Fruit fly (Drosophila melanogaster) whole organism, prepupa: Measurements from ENCODE around the gene Rh4.
A peak's percentile ranks its signal among the peaks of the same experiment; 100 is the strongest.

Source experiments
- Blimp-1 ChIP-seq: fragments of 200-800 bp; sonication (Bioruptor generic); optimal IDR thresholded peaks from 3 replicates; lab custom pipeline; 2017; ENCODE audit warnings: missing biosample characterization, missing genetic modification characterization, mild to moderate bottlenecking, moderate library complexity, missing genetic modification reagents
- CG10631 ChIP-seq: fragments of 200-800 bp; sonication (Bioruptor generic); optimal IDR thresholded peaks from 2 replicates; lab custom pipeline; 2016; ENCODE audit warnings: missing biosample characterization, missing genetic modification characterization
- CG11294 ChIP-seq: fragments of 200-800 bp; sonication (Bioruptor generic); IDR thresholded peaks from 2 replicates; pipeline ENCODE4 v1.3.6; 2022; ENCODE audit warnings: missing biosample characterization, missing genetic modification characterization
- CG15336 ChIP-seq: fragments of 200-800 bp; sonication (Bioruptor generic); IDR thresholded peaks from 2 replicates; pipeline ENCODE4 v1.3.6; 2022; ENCODE audit warnings: missing biosample characterization, missing genetic modification characterization
- CG16779 ChIP-seq: fragments of 200-800 bp; sonication (Bioruptor generic); optimal IDR thresholded peaks from 3 replicates; lab custom pipeline; 2017; ENCODE audit warnings: missing biosample characterization, mild to moderate bottlenecking, missing genetic modification characterization
- CG3032 ChIP-seq: fragments of 200-800 bp; optimal IDR thresholded peaks from 2 replicates; lab custom pipeline; 2019; ENCODE audit warnings: missing biosample characterization, mild to moderate bottlenecking, missing genetic modification characterization, moderate library complexity
- CG31627 ChIP-seq: fragments of 200-800 bp; sonication (Bioruptor generic); optimal IDR thresholded peaks from 3 replicates; lab custom pipeline; 2016; ENCODE audit warnings: missing biosample characterization, missing genetic modification characterization
- CG32006 ChIP-seq: fragments of 200-800 bp; sonication (Bioruptor generic); optimal IDR thresholded peaks from 3 replicates; lab custom pipeline; 2017; ENCODE audit warnings: missing biosample characterization, mild to moderate bottlenecking, missing genetic modification characterization
- CG34406 ChIP-seq: fragments of 200-800 bp; sonication (Bioruptor generic); optimal IDR thresholded peaks from 3 replicates; lab custom pipeline; 2016; ENCODE audit warnings: missing biosample characterization, missing genetic modification characterization
- CG3919 ChIP-seq: fragments of 200-800 bp; sonication (Bioruptor generic); optimal IDR thresholded peaks from 3 replicates; lab custom pipeline; 2016; ENCODE audit warnings: missing biosample characterization, missing genetic modification characterization
- CG4318 ChIP-seq: fragments of 200-800 bp; sonication (Bioruptor generic); optimal IDR thresholded peaks from 3 replicates; lab custom pipeline; 2017; ENCODE audit warnings: missing biosample characterization, mild to moderate bottlenecking, missing genetic modification characterization
- CG6163 ChIP-seq: fragments of 200-800 bp; sonication (Bioruptor generic); IDR thresholded peaks from 3 replicates; pipeline ENCODE4 v1.3.6; 2022; ENCODE audit warnings: missing biosample characterization, missing genetic modification characterization
- CG6276 ChIP-seq: fragments of 200-800 bp; sonication (Bioruptor generic); optimal IDR thresholded peaks from 2 replicates; lab custom pipeline; 2017; ENCODE audit warnings: missing biosample characterization, mild to moderate bottlenecking, missing genetic modification characterization
- CG6808 ChIP-seq: fragments of 200-800 bp; sonication (Bioruptor generic); optimal IDR thresholded peaks from 3 replicates; lab custom pipeline; 2017; ENCODE audit warnings: missing biosample characterization, missing genetic modification characterization, mild to moderate bottlenecking, moderate library complexity, missing genetic modification reagents
- CG7368 ChIP-seq: fragments of 200-800 bp; sonication (Bioruptor generic); optimal IDR thresholded peaks from 3 replicates; lab custom pipeline; 2016; ENCODE audit warnings: missing biosample characterization, missing genetic modification characterization
- CG8119 ChIP-seq: fragments of 200-800 bp; sonication (Bioruptor generic); IDR thresholded peaks from 3 replicates; pipeline ENCODE4 v1.3.6; 2022; ENCODE audit warnings: missing biosample characterization, missing genetic modification characterization
- CG9139 ChIP-seq: fragments of 200-800 bp; sonication (Bioruptor generic); optimal IDR thresholded peaks from 3 replicates; lab custom pipeline; 2017; ENCODE audit warnings: missing biosample characterization, mild to moderate bottlenecking, missing genetic modification characterization
- Eip75B ChIP-seq: fragments of 200-800 bp; sonication (Bioruptor generic); optimal IDR thresholded peaks from 3 replicates; lab custom pipeline; 2016; ENCODE audit warnings: missing biosample characterization, missing genetic modification characterization
- Eip78C ChIP-seq: fragments of 200-800 bp; sonication (Bioruptor generic); peaks from one replicate; lab custom pipeline; 2016; ENCODE audit warnings: missing biosample characterization, missing genetic modification characterization
- Eip93F ChIP-seq: fragments of 200-800 bp; sonication (Bioruptor generic); optimal IDR thresholded peaks from 2 replicates; lab custom pipeline; 2016; ENCODE audit warnings: missing biosample characterization, mild to moderate bottlenecking, missing genetic modification characterization
- Hr38 ChIP-seq: sonication (Bioruptor generic); optimal IDR thresholded peaks from 2 replicates; lab custom pipeline; 2016; ENCODE audit warnings: missing biosample characterization, missing genetic modification characterization
- Hr39 ChIP-seq: fragments of 200-800 bp; sonication (Bioruptor generic); optimal IDR thresholded peaks from 2 replicates; lab custom pipeline; 2016; ENCODE audit warnings: missing biosample characterization, missing genetic modification characterization
- Hr4 ChIP-seq: fragments of 200-800 bp; sonication (Bioruptor generic); optimal IDR thresholded peaks from 3 replicates; lab custom pipeline; 2016; ENCODE audit warnings: missing biosample characterization, missing genetic modification characterization
- Met ChIP-seq: fragments of 200-800 bp; sonication (Bioruptor generic); optimal IDR thresholded peaks from 3 replicates; lab custom pipeline; 2016; ENCODE audit warnings: missing biosample characterization, missing genetic modification characterization
- Sox102F ChIP-seq: fragments of 200-800 bp; sonication (Bioruptor generic); optimal IDR thresholded peaks from 2 replicates; lab custom pipeline; 2016; ENCODE audit warnings: missing biosample characterization, mild to moderate bottlenecking, missing genetic modification characterization
- achi ChIP-seq: fragments of 200-800 bp; sonication (Bioruptor generic); optimal IDR thresholded peaks from 3 replicates; lab custom pipeline; 2016; ENCODE audit warnings: missing biosample characterization, missing genetic modification characterization
- acj6 ChIP-seq: fragments of 200-800 bp; sonication (Bioruptor generic); optimal IDR thresholded peaks from 3 replicates; lab custom pipeline; 2016; ENCODE audit warnings: missing biosample characterization, missing genetic modification characterization
- cyc ChIP-seq: fragments of 200-800 bp; sonication (Bioruptor generic); optimal IDR thresholded peaks from 3 replicates; lab custom pipeline; 2016; ENCODE audit warnings: missing biosample characterization, missing genetic modification characterization
- dsx ChIP-seq: fragments of 200-800 bp; optimal IDR thresholded peaks from 3 replicates; lab custom pipeline; 2019; ENCODE audit warnings: missing biosample characterization, mild to moderate bottlenecking, missing genetic modification characterization, moderate library complexity; ENCODE audit not compliant: poor library complexity, severe bottlenecking
- eg ChIP-seq: fragments of 200-800 bp; sonication (Bioruptor generic); IDR thresholded peaks from 3 replicates; pipeline ENCODE4 v1.3.6; 2022; ENCODE audit warnings: missing biosample characterization, missing genetic modification characterization
- esn ChIP-seq: fragments of 200-800 bp; sonication (Bioruptor generic); optimal IDR thresholded peaks from 2 replicates; lab custom pipeline; 2016; ENCODE audit warnings: missing biosample characterization, mild to moderate bottlenecking, missing genetic modification characterization, moderate library complexity
- fd85E ChIP-seq: fragments of 200-800 bp; sonication (Bioruptor generic); optimal IDR thresholded peaks from 3 replicates; lab custom pipeline; 2016; ENCODE audit warnings: missing biosample characterization, missing genetic modification characterization
- fkh ChIP-seq: fragments of 200-800 bp; sonication (Bioruptor generic); optimal IDR thresholded peaks from 3 replicates; lab custom pipeline; 2017; ENCODE audit warnings: missing biosample characterization, mild to moderate bottlenecking, missing genetic modification characterization, moderate library complexity
- lz ChIP-seq: fragments of 200-800 bp; sonication (Bioruptor generic); optimal IDR thresholded peaks from 3 replicates; lab custom pipeline; 2016; ENCODE audit warnings: missing biosample characterization, missing genetic modification characterization
- net ChIP-seq: fragments of 200-800 bp; sonication (Bioruptor generic); optimal IDR thresholded peaks from 3 replicates; lab custom pipeline; 2016; ENCODE audit warnings: missing biosample characterization, missing genetic modification characterization
- pdm3 ChIP-seq: fragments of 200-800 bp; sonication (Bioruptor generic); optimal IDR thresholded peaks from 3 replicates; lab custom pipeline; 2016; ENCODE audit warnings: missing biosample characterization, missing genetic modification characterization
- salr ChIP-seq, 2 experiments: fragments of 200-800 bp; sonication (Bioruptor generic); optimal IDR thresholded peaks; 3 replicates each; lab custom pipeline; 2016 to 2018; ENCODE audit warnings: missing biosample characterization in 2 of 2, missing genetic modification characterization in 2 of 2, mild to moderate bottlenecking in 1 of 2
- spab ChIP-seq: fragments of 200-800 bp; sonication (Bioruptor generic); optimal IDR thresholded peaks from 2 replicates; lab custom pipeline; 2017; ENCODE audit warnings: missing biosample characterization, mild to moderate bottlenecking, missing genetic modification characterization, missing genetic modification reagents
- ss ChIP-seq, 2 experiments: fragments of 200-800 bp; sonication (Bioruptor generic); optimal IDR thresholded peaks; 2 replicates in 1 of 2; 3 replicates in 1 of 2; lab custom pipeline; 2017 to 2018; ENCODE audit warnings: mild to moderate bottlenecking in 2 of 2, missing biosample characterization in 2 of 2, missing genetic modification characterization in 2 of 2, moderate library complexity in 1 of 2
- svp ChIP-seq: fragments of 200-800 bp; sonication (Bioruptor generic); peaks from one replicate; lab custom pipeline; 2016; ENCODE audit warnings: missing biosample characterization, missing genetic modification characterization
- topi ChIP-seq: fragments of 200-800 bp; sonication (Bioruptor generic); optimal IDR thresholded peaks from 3 replicates; lab custom pipeline; 2016; ENCODE audit warnings: missing biosample characterization, missing genetic modification characterization
- vri ChIP-seq: fragments of 200-800 bp; sonication (Bioruptor generic); optimal IDR thresholded peaks from 3 replicates; lab custom pipeline; 2016; ENCODE audit warnings: missing biosample characterization, mild to moderate bottlenecking, missing genetic modification characterization

Gene Rh4

dm6 chr3L:16886179-16886930 is 24.0 kb upstream of the Rh4 start:
- TF ChIP-seq Eip75B (no peak), Eip78C (GFP tag; lab: Kevin White, UChicago) (peak; percentile 43), Met (GFP tag; lab: Kevin White, UChicago) (no peak), dsx (no peak), Hr4 (GFP tag; lab: Kevin White, UChicago) (no peak), vri (GFP tag; lab: Kevin White, UChicago) (peak; percentile 51), eg (GFP tag; lab: Robert Waterston, UW) (peak; percentile 41; the same call in 1 of the 3 replicates), lz (no peak), fkh (peak; percentile 15), acj6 (GFP tag; lab: Kevin White, UChicago) (no peak), net (GFP tag; lab: Kevin White, UChicago) (no peak), CG7368 (GFP tag; lab: Kevin White, UChicago) (no peak), CG11294 (GFP tag; lab: Robert Waterston, UW) (no peak), ss (GFP tag; optimal IDR thresholded peaks at IDR 0.05; lab: Kevin White, UChicago) (peak in 1 of 2 experiments; percentile 12), CG6276 (GFP tag; lab: Kevin White, UChicago) (peak; percentile 24), svp (GFP tag; lab: Kevin White, UChicago) (peak; percentile 72), Eip93F (GFP tag; lab: Kevin White, UChicago) (no peak), CG3919 (GFP tag; lab: Kevin White, UChicago) (no peak), CG16779 (tag; lab: Kevin White, UChicago) (peak; percentile 46)
- TF ChIP-seq, all 60 proteins: peak for 8

DNA sequence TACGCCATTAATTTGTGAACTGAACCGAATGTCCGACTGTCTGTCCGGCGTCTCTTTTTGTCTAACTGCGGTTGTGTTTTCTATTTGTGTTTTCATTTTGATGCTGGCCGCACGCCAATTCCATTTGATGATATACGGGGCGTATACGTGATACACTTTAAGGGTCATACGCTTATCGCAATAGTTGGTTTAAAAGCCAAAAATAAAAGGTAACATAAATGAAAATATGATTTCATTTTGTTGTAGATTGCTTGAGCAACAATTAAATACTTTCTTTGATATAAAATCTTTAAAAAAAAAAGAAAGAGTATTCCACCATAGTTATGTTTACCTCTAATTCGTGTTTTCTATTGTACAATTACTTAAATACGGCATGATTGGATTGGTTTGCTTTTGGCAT is 22.7 kb upstream of the Rh4 start:
- 0 out of 3 replicates have a peak, but pooled peaks have one; percentile 28 for TF ChIP-seq CG6163 (GFP tag; lab: Robert Waterston, UW)
- TF ChIP-seq CG32006 = peak; percentile 18
- TF ChIP-seq Hr39 (GFP tag; lab: Kevin White, UChicago) = no peak
- peak; percentile 71 for TF ChIP-seq CG15336 (GFP tag; lab: Robert Waterston, UW)
- peak; percentile 53; the same call in 2 of the 3 replicates for TF ChIP-seq CG8119 (GFP tag; lab: Robert Waterston, UW)
- TF ChIP-seq achi (GFP tag; lab: Kevin White, UChicago) = no peak
- TF ChIP-seq CG6276 (GFP tag; lab: Kevin White, UChicago) = peak; percentile 12
- TF ChIP-seq Hr4 (GFP tag; lab: Kevin White, UChicago) = peak; percentile 19
- 0 out of 2 replicates have a peak, but pooled peaks have one; percentile 29 for TF ChIP-seq CG11294 (GFP tag; lab: Robert Waterston, UW)
- TF ChIP-seq salr (GFP tag; optimal IDR thresholded peaks at IDR 0.05; lab: Kevin White, UChicago) = peak in 1 of 2 experiments; percentile 12
- TF ChIP-seq Hr38 (GFP tag; lab: Kevin White, UChicago) = no peak
- peak; percentile 62 for TF ChIP-seq eg (GFP tag; lab: Robert Waterston, UW)
- TF ChIP-seq Eip75B = no peak
- TF ChIP-seq, all 60 proteins: peak for 9

DNA sequence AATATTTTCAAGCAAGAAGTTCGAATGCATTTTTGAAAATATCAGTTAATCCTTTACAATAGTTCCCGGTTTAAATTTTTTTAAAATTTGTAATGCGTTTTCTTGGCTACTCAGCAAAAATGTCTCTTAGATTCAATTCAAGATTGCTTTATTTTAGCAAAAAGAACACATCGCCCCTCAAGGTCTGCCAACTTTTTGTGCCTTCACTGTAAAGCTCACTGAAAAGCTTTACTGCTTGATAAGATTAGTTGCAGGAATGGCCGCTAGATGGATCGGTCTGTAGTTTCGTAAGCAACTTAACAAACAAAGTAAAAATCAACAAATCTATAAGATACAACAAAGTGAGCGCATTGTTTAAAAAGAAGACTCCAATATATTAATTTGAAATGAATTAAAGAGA is 21.7 kb upstream of the Rh4 start:
- TF ChIP-seq CG8119 (GFP tag; lab: Robert Waterston, UW) (no peak), fkh (no peak), topi (GFP tag; lab: Kevin White, UChicago) (no peak), Blimp-1 (GFP tag; lab: Kevin White, UChicago) (no peak), CG3919 (GFP tag; lab: Kevin White, UChicago) (no peak), dsx (peak; percentile 54), CG9139 (GFP tag; lab: Kevin White, UChicago) (no peak), CG34406 (GFP tag; lab: Kevin White, UChicago) (no peak), ss (GFP tag; optimal IDR thresholded peaks at IDR 0.05; lab: Kevin White, UChicago) (no peak), Sox102F (GFP tag; lab: Kevin White, UChicago) (no peak), Eip75B (no peak), CG4318 (GFP tag; lab: Kevin White, UChicago) (no peak), CG3032 (tag; lab: Kevin White, UChicago) (no peak), CG11294 (GFP tag; lab: Robert Waterston, UW) (no peak), net (GFP tag; lab: Kevin White, UChicago) (no peak), CG6276 (GFP tag; lab: Kevin White, UChicago) (no peak), cyc (GFP tag; lab: Kevin White, UChicago) (no peak), eg (GFP tag; lab: Robert Waterston, UW) (no peak), achi (GFP tag; lab: Kevin White, UChicago) (no peak), svp (GFP tag; lab: Kevin White, UChicago) (no peak), salr (GFP tag; optimal IDR thresholded peaks at IDR 0.05; lab: Kevin White, UChicago) (no peak), spab (GFP tag; lab: Kevin White, UChicago) (no peak), pdm3 (GFP tag; lab: Kevin White, UChicago) (peak; percentile 32), CG6163 (GFP tag; lab: Robert Waterston, UW) (no peak), fd85E (no peak), lz (no peak), CG31627 (GFP tag; lab: Kevin White, UChicago) (no peak), CG10631 (GFP tag; lab: Kevin White, UChicago) (no peak), Eip78C (GFP tag; lab: Kevin White, UChicago) (peak; percentile 27), CG6808 (GFP tag; lab: Kevin White, UChicago) (no peak), esn (GFP tag; lab: Kevin White, UChicago) (peak; percentile 17), acj6 (GFP tag; lab: Kevin White, UChicago) (no peak), CG16779 (tag; lab: Kevin White, UChicago) (no peak)
